Fruit fly (Drosophila melanogaster) whole organism, prepupa: ENCODE data around the gene SdhD.

Experiments used
- Blimp-1 ChIP-seq: fragments of 200-800 bp; sonication (Bioruptor generic); optimal IDR thresholded peaks from 3 replicates; lab custom pipeline; 2017; ENCODE audit warnings: missing biosample characterization, missing genetic modification characterization, mild to moderate bottlenecking, moderate library complexity, missing genetic modification reagents
- CG10631 ChIP-seq: fragments of 200-800 bp; sonication (Bioruptor generic); optimal IDR thresholded peaks from 2 replicates; lab custom pipeline; 2016; ENCODE audit warnings: missing biosample characterization, missing genetic modification characterization
- CG10669 ChIP-seq: fragments of 200-800 bp; sonication (Bioruptor generic); optimal IDR thresholded peaks from 3 replicates; lab custom pipeline; 2018; ENCODE audit warnings: missing biosample characterization, mild to moderate bottlenecking, missing genetic modification characterization, moderate library complexity
- CG11762 ChIP-seq: fragments of 200-800 bp; sonication (Bioruptor generic); optimal IDR thresholded peaks from 3 replicates; lab custom pipeline; 2016; ENCODE audit warnings: missing biosample characterization, missing genetic modification characterization; ENCODE audit not compliant: insufficient read depth
- CG11902 ChIP-seq: fragments of 200-800 bp; sonication (Bioruptor generic); optimal IDR thresholded peaks from 3 replicates; lab custom pipeline; 2016; ENCODE audit warnings: missing biosample characterization, missing genetic modification characterization
- CG15336 ChIP-seq: fragments of 200-800 bp; sonication (Bioruptor generic); IDR thresholded peaks from 2 replicates; pipeline ENCODE4 v1.3.6; 2022; ENCODE audit warnings: missing biosample characterization, missing genetic modification characterization
- CG16779 ChIP-seq: fragments of 200-800 bp; sonication (Bioruptor generic); optimal IDR thresholded peaks from 3 replicates; lab custom pipeline; 2017; ENCODE audit warnings: missing biosample characterization, mild to moderate bottlenecking, missing genetic modification characterization
- CG3032 ChIP-seq: fragments of 200-800 bp; optimal IDR thresholded peaks from 2 replicates; lab custom pipeline; 2019; ENCODE audit warnings: missing biosample characterization, mild to moderate bottlenecking, missing genetic modification characterization, moderate library complexity
- CG31627 ChIP-seq: fragments of 200-800 bp; sonication (Bioruptor generic); optimal IDR thresholded peaks from 3 replicates; lab custom pipeline; 2016; ENCODE audit warnings: missing biosample characterization, missing genetic modification characterization
- CG32006 ChIP-seq: fragments of 200-800 bp; sonication (Bioruptor generic); optimal IDR thresholded peaks from 3 replicates; lab custom pipeline; 2017; ENCODE audit warnings: missing biosample characterization, mild to moderate bottlenecking, missing genetic modification characterization
- CG34406 ChIP-seq: fragments of 200-800 bp; sonication (Bioruptor generic); optimal IDR thresholded peaks from 3 replicates; lab custom pipeline; 2016; ENCODE audit warnings: missing biosample characterization, missing genetic modification characterization
- CG3919 ChIP-seq: fragments of 200-800 bp; sonication (Bioruptor generic); optimal IDR thresholded peaks from 3 replicates; lab custom pipeline; 2016; ENCODE audit warnings: missing biosample characterization, missing genetic modification characterization
- CG4318 ChIP-seq: fragments of 200-800 bp; sonication (Bioruptor generic); optimal IDR thresholded peaks from 3 replicates; lab custom pipeline; 2017; ENCODE audit warnings: missing biosample characterization, mild to moderate bottlenecking, missing genetic modification characterization
- CG6163 ChIP-seq: fragments of 200-800 bp; sonication (Bioruptor generic); IDR thresholded peaks from 3 replicates; pipeline ENCODE4 v1.3.6; 2022; ENCODE audit warnings: missing biosample characterization, missing genetic modification characterization
- CG6276 ChIP-seq: fragments of 200-800 bp; sonication (Bioruptor generic); optimal IDR thresholded peaks from 2 replicates; lab custom pipeline; 2017; ENCODE audit warnings: missing biosample characterization, mild to moderate bottlenecking, missing genetic modification characterization
- CG6792 ChIP-seq: fragments of 200-800 bp; sonication (Bioruptor generic); optimal IDR thresholded peaks from 3 replicates; lab custom pipeline; 2016; ENCODE audit warnings: missing biosample characterization, missing genetic modification characterization
- CG6808 ChIP-seq: fragments of 200-800 bp; sonication (Bioruptor generic); optimal IDR thresholded peaks from 3 replicates; lab custom pipeline; 2017; ENCODE audit warnings: missing biosample characterization, missing genetic modification characterization, mild to moderate bottlenecking, moderate library complexity, missing genetic modification reagents
- CG6854 ChIP-seq: fragments of 200-800 bp; sonication (Bioruptor generic); optimal IDR thresholded peaks from 2 replicates; lab custom pipeline; 2017; ENCODE audit warnings: missing biosample characterization, mild to moderate bottlenecking, missing genetic modification characterization
- CG7368 ChIP-seq: fragments of 200-800 bp; sonication (Bioruptor generic); optimal IDR thresholded peaks from 3 replicates; lab custom pipeline; 2016; ENCODE audit warnings: missing biosample characterization, missing genetic modification characterization
- CG8632 ChIP-seq: fragments of 200-800 bp; sonication (Bioruptor generic); optimal IDR thresholded peaks from 3 replicates; lab custom pipeline; 2016; ENCODE audit warnings: missing biosample characterization, missing genetic modification characterization
- Eip78C ChIP-seq: fragments of 200-800 bp; sonication (Bioruptor generic); peaks from one replicate; lab custom pipeline; 2016; ENCODE audit warnings: missing biosample characterization, missing genetic modification characterization
- Ets21C ChIP-seq: fragments of 200-800 bp; sonication (Bioruptor generic); optimal IDR thresholded peaks from 3 replicates; lab custom pipeline; 2016; ENCODE audit warnings: missing biosample characterization, missing genetic modification characterization
- Ets96B ChIP-seq: fragments of 200-800 bp; optimal IDR thresholded peaks from 2 replicates; lab custom pipeline; 2019; ENCODE audit warnings: missing biosample characterization, mild to moderate bottlenecking, missing genetic modification characterization, moderate library complexity
- Gug ChIP-seq: fragments of 200-800 bp; sonication (Bioruptor generic); IDR thresholded peaks from 2 replicates; pipeline ENCODE4 v1.3.6; 2022; ENCODE audit warnings: missing biosample characterization, missing genetic modification characterization
- Hr39 ChIP-seq: fragments of 200-800 bp; sonication (Bioruptor generic); optimal IDR thresholded peaks from 2 replicates; lab custom pipeline; 2016; ENCODE audit warnings: missing biosample characterization, missing genetic modification characterization
- Hr4 ChIP-seq: fragments of 200-800 bp; sonication (Bioruptor generic); optimal IDR thresholded peaks from 3 replicates; lab custom pipeline; 2016; ENCODE audit warnings: missing biosample characterization, missing genetic modification characterization
- Lpt ChIP-seq: fragments of 200-800 bp; sonication (Bioruptor generic); optimal IDR thresholded peaks from 3 replicates; lab custom pipeline; 2016; ENCODE audit warnings: missing biosample characterization, missing genetic modification characterization
- Met ChIP-seq: fragments of 200-800 bp; sonication (Bioruptor generic); optimal IDR thresholded peaks from 3 replicates; lab custom pipeline; 2016; ENCODE audit warnings: missing biosample characterization, missing genetic modification characterization
- OdsH ChIP-seq: fragments of 200-800 bp; sonication (Bioruptor generic); optimal IDR thresholded peaks from 3 replicates; lab custom pipeline; 2016; ENCODE audit warnings: missing biosample characterization, missing genetic modification characterization
- Smox ChIP-seq: fragments of 200-800 bp; sonication (Bioruptor generic); optimal IDR thresholded peaks from 3 replicates; lab custom pipeline; 2016; ENCODE audit warnings: missing biosample characterization, missing genetic modification characterization
- Sox102F ChIP-seq: fragments of 200-800 bp; sonication (Bioruptor generic); optimal IDR thresholded peaks from 2 replicates; lab custom pipeline; 2016; ENCODE audit warnings: missing biosample characterization, mild to moderate bottlenecking, missing genetic modification characterization
- Sox14 ChIP-seq: fragments of 200-800 bp; sonication (Bioruptor generic); optimal IDR thresholded peaks from 3 replicates; lab custom pipeline; 2016; ENCODE audit warnings: missing biosample characterization, missing genetic modification characterization
- Sox15 ChIP-seq: fragments of 200-800 bp; sonication (Bioruptor generic); optimal IDR thresholded peaks from 3 replicates; lab custom pipeline; 2016; ENCODE audit warnings: missing biosample characterization, missing genetic modification characterization
- achi ChIP-seq: fragments of 200-800 bp; sonication (Bioruptor generic); optimal IDR thresholded peaks from 3 replicates; lab custom pipeline; 2016; ENCODE audit warnings: missing biosample characterization, missing genetic modification characterization
- acj6 ChIP-seq: fragments of 200-800 bp; sonication (Bioruptor generic); optimal IDR thresholded peaks from 3 replicates; lab custom pipeline; 2016; ENCODE audit warnings: missing biosample characterization, missing genetic modification characterization
- dac ChIP-seq: fragments of 200-800 bp; sonication (Bioruptor generic); optimal IDR thresholded peaks from 2 replicates; lab custom pipeline; 2017; ENCODE audit warnings: missing biosample characterization, mild to moderate bottlenecking, missing genetic modification characterization
- dsx ChIP-seq: fragments of 200-800 bp; optimal IDR thresholded peaks from 3 replicates; lab custom pipeline; 2019; ENCODE audit warnings: missing biosample characterization, mild to moderate bottlenecking, missing genetic modification characterization, moderate library complexity; ENCODE audit not compliant: poor library complexity, severe bottlenecking
- esn ChIP-seq: fragments of 200-800 bp; sonication (Bioruptor generic); optimal IDR thresholded peaks from 2 replicates; lab custom pipeline; 2016; ENCODE audit warnings: missing biosample characterization, mild to moderate bottlenecking, missing genetic modification characterization, moderate library complexity
- fd59A ChIP-seq: fragments of 200-800 bp; sonication (Bioruptor generic); optimal IDR thresholded peaks from 2 replicates; lab custom pipeline; 2017; ENCODE audit warnings: missing biosample characterization, mild to moderate bottlenecking, missing genetic modification characterization, missing genetic modification reagents
- fd85E ChIP-seq: fragments of 200-800 bp; sonication (Bioruptor generic); optimal IDR thresholded peaks from 3 replicates; lab custom pipeline; 2016; ENCODE audit warnings: missing biosample characterization, missing genetic modification characterization
- lz ChIP-seq: fragments of 200-800 bp; sonication (Bioruptor generic); optimal IDR thresholded peaks from 3 replicates; lab custom pipeline; 2016; ENCODE audit warnings: missing biosample characterization, missing genetic modification characterization
- pdm3 ChIP-seq: fragments of 200-800 bp; sonication (Bioruptor generic); optimal IDR thresholded peaks from 3 replicates; lab custom pipeline; 2016; ENCODE audit warnings: missing biosample characterization, missing genetic modification characterization
- salr ChIP-seq, 2 experiments: fragments of 200-800 bp; sonication (Bioruptor generic); optimal IDR thresholded peaks; 3 replicates each; lab custom pipeline; 2016 to 2018; ENCODE audit warnings: missing biosample characterization in 2 of 2, missing genetic modification characterization in 2 of 2, mild to moderate bottlenecking in 1 of 2
- svp ChIP-seq: fragments of 200-800 bp; sonication (Bioruptor generic); peaks from one replicate; lab custom pipeline; 2016; ENCODE audit warnings: missing biosample characterization, missing genetic modification characterization
- topi ChIP-seq: fragments of 200-800 bp; sonication (Bioruptor generic); optimal IDR thresholded peaks from 3 replicates; lab custom pipeline; 2016; ENCODE audit warnings: missing biosample characterization, missing genetic modification characterization
- vri ChIP-seq: fragments of 200-800 bp; sonication (Bioruptor generic); optimal IDR thresholded peaks from 3 replicates; lab custom pipeline; 2016; ENCODE audit warnings: missing biosample characterization, mild to moderate bottlenecking, missing genetic modification characterization

SdhD gene

dm6 chr3R:23760219-23761018, at the start of gene SdhD:
Gene SdhD (minus strand): TSS chr3R:23760600.
- peak; percentile 14 for TF ChIP-seq Sox102F (GFP tag; lab: Kevin White, UChicago)
- TF ChIP-seq vri, result peak; percentile 47
- peak; percentile 2 for TF ChIP-seq CG8632 (GFP tag; lab: Kevin White, UChicago)
- no peak for TF ChIP-seq Lpt
- no peak for TF ChIP-seq Blimp-1 (GFP tag; lab: Kevin White, UChicago)
- no peak for TF ChIP-seq CG6854 (GFP tag; lab: Kevin White, UChicago)
- TF ChIP-seq CG10631 (GFP tag; lab: Kevin White, UChicago), result no peak
- peak; percentile 28 for TF ChIP-seq Hr4 (GFP tag; lab: Kevin White, UChicago)
- no peak for TF ChIP-seq Hr39
- TF ChIP-seq CG6163 (GFP tag; lab: Robert Waterston, UW), result 0 out of 3 replicates have a peak, but pooled peaks have one; percentile 17
- no peak for TF ChIP-seq dac (GFP tag; lab: Kevin White, UChicago)
- TF ChIP-seq CG31627 (GFP tag; lab: Kevin White, UChicago), result peak; percentile 12
- TF ChIP-seq Met (GFP tag; lab: Kevin White, UChicago), result peak; percentile 51
- TF ChIP-seq dsx (GFP tag; lab: Kevin White, UChicago), result no peak
- TF ChIP-seq CG15336 (GFP tag; lab: Robert Waterston, UW), result no peak; the same call in 1 of the 2 replicates
- TF ChIP-seq Eip78C (GFP tag; lab: Kevin White, UChicago), result peak; percentile 75
- peak; percentile 20 for TF ChIP-seq Smox
- peak; percentile 47 for TF ChIP-seq CG3919 (GFP tag; lab: Kevin White, UChicago)
- TF ChIP-seq CG6276, result no peak
- peak; percentile 10 for TF ChIP-seq Sox14 (GFP tag; lab: Kevin White, UChicago)
- TF ChIP-seq Gug (GFP tag; lab: Robert Waterston, UW), result no peak
- TF ChIP-seq CG11902 (GFP tag; lab: Kevin White, UChicago), result no peak
- peak; percentile 9 for TF ChIP-seq topi
- peak; percentile 23 for TF ChIP-seq achi (GFP tag; lab: Kevin White, UChicago)
- peak; percentile 7 for TF ChIP-seq CG10669 (GFP tag; lab: Kevin White, UChicago)
- peak; percentile 9 for TF ChIP-seq CG7368 (GFP tag; lab: Kevin White, UChicago)
- TF ChIP-seq svp (GFP tag; lab: Kevin White, UChicago), result peak; percentile 59
- TF ChIP-seq esn, result peak; percentile 37
- peak; percentile 24 for TF ChIP-seq lz (GFP tag; lab: Kevin White, UChicago)
- no peak for TF ChIP-seq CG32006 (GFP tag; lab: Kevin White, UChicago)
- peak; percentile 31 for TF ChIP-seq pdm3 (GFP tag; lab: Kevin White, UChicago)
- TF ChIP-seq, all 60 proteins: peak for 19

- TF ChIP-seq fd59A (peak; percentile 12), Met (GFP tag; lab: Kevin White, UChicago) (no peak), CG16779 (tag; lab: Kevin White, UChicago) (no peak), CG32006 (GFP tag; lab: Kevin White, UChicago) (no peak), Ets21C (GFP tag; lab: Kevin White, UChicago) (no peak), CG6808 (GFP tag; lab: Kevin White, UChicago) (no peak), achi (GFP tag; lab: Kevin White, UChicago) (peak; percentile 78), salr (GFP tag; optimal IDR thresholded peaks at IDR 0.05; lab: Kevin White, UChicago) (peak in 1 of 2 experiments; percentile 6), Sox15 (no peak), Sox14 (GFP tag; lab: Kevin White, UChicago) (no peak)
Measured at dm6 chr3R:23803668-23804067, 43.3 kb upstream of the SdhD start, which contains the start of gene CG34355. Gene CG34355 (plus strand): TSS chr3R:23803859.

dm6 chr3R:23791491-23791890, 31.1 kb upstream of the SdhD start:
- TF ChIP-seq CG4318 (GFP tag; lab: Kevin White, UChicago) (no peak), Met (GFP tag; lab: Kevin White, UChicago) (no peak), CG11762 (peak; percentile 2), OdsH (GFP tag; lab: Kevin White, UChicago) (no peak), acj6 (GFP tag; lab: Kevin White, UChicago) (no peak), CG15336 (GFP tag; lab: Robert Waterston, UW) (peak; percentile 46; the same call in 1 of the 2 replicates), Lpt (peak; percentile 20), CG34406 (GFP tag; lab: Kevin White, UChicago) (no peak), dac (GFP tag; lab: Kevin White, UChicago) (no peak), CG6792 (GFP tag; lab: Kevin White, UChicago) (peak; percentile 15), fd59A (peak; percentile 27), fd85E (no peak), achi (GFP tag; lab: Kevin White, UChicago) (no peak), topi (no peak), Eip78C (GFP tag; lab: Kevin White, UChicago) (no peak), Hr4 (GFP tag; lab: Kevin White, UChicago) (no peak), CG3032 (tag; lab: Kevin White, UChicago) (peak; percentile 61), Ets96B (no peak)
